Worm (Caenorhabditis elegans) whole organism, L4/young adult: Measurements from ENCODE around the gene F18A1.7.

Experiments used
- W03F9.2 ChIP-seq: fragments of 150-350 bp; optimal IDR thresholded peaks from 2 replicates; lab custom pipeline; 2014; ENCODE audit warnings: missing biosample characterization, missing genetic modification characterization
- him-1 ChIP-seq: sonication (generic microtip); optimal IDR thresholded peaks from 2 replicates; lab custom pipeline; 2016; ENCODE audit warnings: missing genotype, missing genetic modification reagents, missing genetic modification characterization, missing compliant biosample characterization

ce11 chrII:7705152-7705551, 41.6 kb upstream of the F18A1.7 start, which contains the start of gene B0495.7:
- TF ChIP-seq him-1 (tag; lab: Kevin White, UChicago) (no peak), W03F9.2 (tag; lab: Kevin White, UChicago) (no peak)
